Worm (Caenorhabditis elegans) whole organism, L3 larva: ENCODE data around the gene catp-2.
"Not testable (repeated sequence)": the region's sequence is repeated elsewhere in the genome, so short reads cannot be mapped to it uniquely, and the experiment has no call there.

Experiments used
- R02D3.7 ChIP-seq: fragments of 150-350 bp; optimal IDR thresholded peaks from 2 replicates; lab custom pipeline; 2014; ENCODE audit warnings: missing biosample characterization, missing genetic modification characterization
- aly-2 ChIP-seq: fragments of 150-350 bp; optimal IDR thresholded peaks from 2 replicates; lab custom pipeline; 2014; ENCODE audit warnings: missing biosample characterization, missing genetic modification characterization
- ama-1 ChIP-seq: fragments of 150-350 bp; optimal IDR thresholded peaks from 2 replicates; lab custom pipeline; 2018
- ceh-28 ChIP-seq: fragments of 150-350 bp; optimal IDR thresholded peaks from 2 replicates; lab custom pipeline; 2014; ENCODE audit warnings: missing biosample characterization, missing genetic modification reagents, missing genetic modification characterization
- ceh-9 ChIP-seq: sonication (generic microtip); optimal IDR thresholded peaks from 2 replicates; lab custom pipeline; 2018; ENCODE audit warnings: missing biosample characterization, missing genetic modification characterization
- daf-12 ChIP-seq: fragments of 150-350 bp; optimal IDR thresholded peaks from 2 replicates; lab custom pipeline; 2014; ENCODE audit warnings: missing biosample characterization, missing genetic modification reagents, missing genetic modification characterization
- egl-27 ChIP-seq: sonication (generic microtip); optimal IDR thresholded peaks from 4 replicates; lab custom pipeline; 2017; ENCODE audit warnings: missing biosample characterization, missing genetic modification reagents, missing genetic modification characterization
- egl-5 ChIP-seq: fragments of 150-350 bp; optimal IDR thresholded peaks from 2 replicates; lab custom pipeline; 2017; ENCODE audit warnings: missing biosample characterization, missing genetic modification reagents, missing genetic modification characterization, inconsistent platforms
- elt-3 ChIP-seq, 3 experiments: fragments of 150-350 bp in 1 of 3; sonication (generic microtip) in 2 of 3; optimal IDR thresholded peaks; 2 replicates in 2 of 3; 4 replicates in 1 of 3; lab custom pipeline; 2014 to 2017; ENCODE audit warnings: missing biosample characterization in 3 of 3, missing genetic modification characterization in 3 of 3
- eor-1 ChIP-seq, 2 experiments: fragments of 150-350 bp; optimal IDR thresholded peaks; 2 replicates each; lab custom pipeline; 2014 to 2018; ENCODE audit warnings: missing biosample characterization in 2 of 2, missing genetic modification characterization in 2 of 2
- fkh-10 ChIP-seq: sonication (generic microtip); optimal IDR thresholded peaks from 2 replicates; lab custom pipeline; 2017; ENCODE audit warnings: missing biosample characterization, missing genetic modification reagents, missing genetic modification characterization
- fkh-2 ChIP-seq: fragments of 150-350 bp; optimal IDR thresholded peaks from 2 replicates; lab custom pipeline; 2014; ENCODE audit warnings: missing biosample characterization, missing genetic modification reagents, missing genetic modification characterization
- fos-1 ChIP-seq: fragments of 150-350 bp; optimal IDR thresholded peaks from 2 replicates; lab custom pipeline; 2014; ENCODE audit warnings: missing biosample characterization, missing genetic modification characterization
- jun-1 ChIP-seq: fragments of 150-350 bp; optimal IDR thresholded peaks from 2 replicates; lab custom pipeline; 2014; ENCODE audit warnings: missing biosample characterization, missing genetic modification reagents, missing genetic modification characterization
- lin-15B ChIP-seq: fragments of 150-350 bp; optimal IDR thresholded peaks from 2 replicates; lab custom pipeline; 2014; ENCODE audit warnings: missing biosample characterization, missing genetic modification characterization
- mdl-1 ChIP-seq: fragments of 150-350 bp; optimal IDR thresholded peaks from 2 replicates; lab custom pipeline; 2014; ENCODE audit warnings: missing biosample characterization, missing genetic modification characterization
- mml-1 ChIP-seq: fragments of 150-350 bp; sonication (generic microtip); optimal IDR thresholded peaks from 3 replicates; lab custom pipeline; 2014; ENCODE audit warnings: missing biosample characterization, missing genetic modification characterization
- nfya-1 ChIP-seq: sonication (generic microtip); optimal IDR thresholded peaks from 2 replicates; lab custom pipeline; 2017; ENCODE audit warnings: missing genetic modification characterization, mild to moderate bottlenecking, missing compliant biosample characterization, antibody characterized with exemption, moderate library complexity; ENCODE audit not compliant: insufficient read depth
- nhr-11 ChIP-seq: fragments of 150-350 bp; optimal IDR thresholded peaks from 2 replicates; lab custom pipeline; 2014; ENCODE audit warnings: missing biosample characterization, missing genetic modification characterization
- nhr-12 ChIP-seq: fragments of 150-350 bp; optimal IDR thresholded peaks from 2 replicates; lab custom pipeline; 2014; ENCODE audit warnings: missing biosample characterization, missing genetic modification characterization
- nhr-237 ChIP-seq: fragments of 150-350 bp; optimal IDR thresholded peaks from 2 replicates; lab custom pipeline; 2014; ENCODE audit warnings: missing biosample characterization, missing genetic modification characterization
- nhr-25 ChIP-seq: sonication (generic microtip); optimal IDR thresholded peaks from 2 replicates; lab custom pipeline; 2017; ENCODE audit warnings: missing biosample characterization, missing genetic modification characterization
- nhr-43 ChIP-seq: sonication (generic microtip); optimal IDR thresholded peaks from 2 replicates; lab custom pipeline; 2016; ENCODE audit warnings: mild to moderate bottlenecking, missing genetic modification characterization, missing compliant biosample characterization; ENCODE audit not compliant: poor library complexity, severe bottlenecking
- nhr-67 ChIP-seq: fragments of 150-350 bp; optimal IDR thresholded peaks from 2 replicates; lab custom pipeline; 2014; ENCODE audit warnings: missing biosample characterization, missing genetic modification characterization
- nhr-76 ChIP-seq: fragments of 150-350 bp; sonication (generic microtip); optimal IDR thresholded peaks from 5 replicates; lab custom pipeline; 2014; ENCODE audit warnings: missing biosample characterization, missing genetic modification characterization
- nhr-77 ChIP-seq: fragments of 150-350 bp; optimal IDR thresholded peaks from 2 replicates; lab custom pipeline; 2014; ENCODE audit warnings: missing biosample characterization, missing genetic modification characterization
- pha-4 ChIP-seq: fragments of 150-350 bp; optimal IDR thresholded peaks from 2 replicates; lab custom pipeline; 2014; ENCODE audit warnings: missing biosample characterization, missing genetic modification reagents, missing genetic modification characterization
- pqm-1 ChIP-seq: fragments of 150-350 bp; optimal IDR thresholded peaks from 2 replicates; lab custom pipeline; 2017; ENCODE audit warnings: missing biosample characterization, missing genetic modification characterization, inconsistent platforms
- sea-2 ChIP-seq: fragments of 150-350 bp; sonication (generic microtip); optimal IDR thresholded peaks from 4 replicates; lab custom pipeline; 2014; ENCODE audit warnings: missing biosample characterization, missing genetic modification reagents, missing genetic modification characterization
- skn-1 ChIP-seq: fragments of 150-350 bp; optimal IDR thresholded peaks from 2 replicates; lab custom pipeline; 2014; ENCODE audit warnings: missing biosample characterization, missing genetic modification characterization
- tbx-2 ChIP-seq: sonication (generic microtip); optimal IDR thresholded peaks from 2 replicates; lab custom pipeline; 2016; ENCODE audit warnings: mild to moderate bottlenecking, missing genetic modification characterization, missing compliant biosample characterization
- unc-39 ChIP-seq: sonication (generic microtip); optimal IDR thresholded peaks from 4 replicates; lab custom pipeline; 2017; ENCODE audit warnings: missing biosample characterization, missing genetic modification characterization
- zag-1 ChIP-seq: fragments of 150-350 bp; optimal IDR thresholded peaks from 2 replicates; lab custom pipeline; 2014; ENCODE audit warnings: missing biosample characterization, missing genetic modification characterization
- ztf-11 ChIP-seq: fragments of 150-350 bp; optimal IDR thresholded peaks from 2 replicates; lab custom pipeline; 2014; ENCODE audit warnings: missing biosample characterization, missing genetic modification characterization
- ztf-4 ChIP-seq: fragments of 150-350 bp; optimal IDR thresholded peaks from 2 replicates; lab custom pipeline; 2014; ENCODE audit warnings: missing biosample characterization, missing genetic modification characterization

Gene catp-2

ce11 chrV:4894971-4895370 is 39.5 kb upstream of the catp-2 start, which contains the start of gene ugt-11:
ugt-11 (minus strand) TSS chrV:4895071.
- no peak for TF ChIP-seq nhr-43 (tag; lab: Kevin White, UChicago)
- no peak for TF ChIP-seq lin-15B (tag; lab: Kevin White, UChicago)
- TF ChIP-seq nfya-1, result no peak
- no peak for TF ChIP-seq nhr-77
- TF ChIP-seq ceh-28 (tag; lab: Kevin White, UChicago), result no peak
- TF ChIP-seq mdl-1 (tag; lab: Kevin White, UChicago), result no peak
- no peak for TF ChIP-seq unc-39
- TF ChIP-seq zag-1, result no peak
- TF ChIP-seq nhr-25 (tag; lab: Kevin White, UChicago), result no peak
- TF ChIP-seq pha-4 (tag; lab: Kevin White, UChicago), result no peak
- no peak for TF ChIP-seq nhr-11 (tag; lab: Kevin White, UChicago)
- no peak for TF ChIP-seq nhr-12 (tag; lab: Kevin White, UChicago)
- no peak for TF ChIP-seq fkh-2 (tag; lab: Kevin White, UChicago)
- no peak for TF ChIP-seq egl-5
- no peak for TF ChIP-seq aly-2
- TF ChIP-seq fkh-10 (GFP tag; lab: Kevin White, UChicago), result no peak
- no peak for TF ChIP-seq pqm-1 (tag; lab: Kevin White, UChicago)
- no peak for TF ChIP-seq skn-1 (tag; lab: Kevin White, UChicago)

DNA sequence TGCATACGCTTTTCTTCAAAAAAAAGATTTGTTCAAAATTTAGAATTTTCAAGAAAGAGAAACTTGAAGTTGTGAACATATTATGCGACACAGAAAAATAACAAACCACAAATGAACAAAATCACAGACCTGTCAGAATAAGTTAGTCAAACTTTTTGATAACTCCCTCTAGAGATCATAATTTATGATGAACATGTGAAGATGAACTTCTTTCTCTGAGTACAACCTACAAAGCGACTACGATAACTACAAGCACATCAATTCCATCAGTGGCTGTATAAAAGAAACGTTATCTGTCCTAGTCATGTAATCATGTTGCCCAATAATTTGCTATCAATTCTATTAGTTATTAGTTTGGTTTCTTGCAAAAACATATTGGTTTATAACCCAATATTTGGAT is 38.8 kb upstream of the catp-2 start, which contains the start of gene ugt-9:
Gene ugt-9, plus strand, starts transcription at position 305 of the 400 bp plus-strand sequence.
- TF ChIP-seq fkh-2 (tag; lab: Kevin White, UChicago) (no peak), pqm-1 (tag; lab: Kevin White, UChicago) (no peak), eor-1 (tag; optimal IDR thresholded peaks at IDR 0.05; lab: Kevin White, UChicago) (no peak), nhr-25 (tag; lab: Kevin White, UChicago) (peak; percentile 16)

ce11 chrV:4900020-4900419 is 34.5 kb upstream of the catp-2 start, which contains the start of gene ugt-10:
ugt-10 (minus strand) TSS chrV:4900120.
- not testable (repeated sequence) for TF ChIP-seq nhr-76, jun-1, mdl-1 (tag; lab: Kevin White, UChicago)

DNA sequence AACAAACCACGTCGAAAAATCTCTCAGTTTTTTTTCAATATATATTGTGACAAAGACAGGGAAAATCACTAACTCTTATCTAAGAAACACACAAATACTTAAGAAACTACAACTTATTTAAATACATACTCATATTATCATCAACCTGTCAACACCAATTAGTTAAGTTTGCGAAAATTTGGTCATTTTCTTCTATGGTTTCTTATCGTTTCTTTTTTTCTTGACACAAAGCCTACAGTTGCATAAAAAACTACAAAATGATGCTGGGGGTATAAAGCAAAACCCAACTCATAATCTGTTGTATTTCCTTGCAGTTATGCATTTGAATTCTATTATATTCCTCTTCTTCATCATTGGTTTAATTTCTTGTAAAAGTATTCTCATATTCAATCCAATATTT is 33.4 kb upstream of the catp-2 start, which contains the start of gene ugt-67:
Gene ugt-67, plus strand, starts transcription at position 301 of the 400 bp plus-strand sequence.
- TF ChIP-seq ama-1 (lab: Kevin White, UChicago) (no peak), zag-1 (no peak), nhr-43 (tag; lab: Kevin White, UChicago) (no peak), tbx-2 (no peak), ztf-4 (tag; lab: Kevin White, UChicago) (no peak), fos-1 (tag; lab: Kevin White, UChicago) (no peak), ceh-9 (no peak), pha-4 (tag; lab: Kevin White, UChicago) (no peak), mml-1 (tag; lab: Kevin White, UChicago) (no peak), unc-39 (no peak), daf-12 (no peak), nhr-237 (no peak), skn-1 (tag; lab: Kevin White, UChicago) (no peak)

ce11 chrV:4903696-4904095 is 30.8 kb upstream of the catp-2 start, which contains the start of gene ugt-8:
ugt-8 (plus strand) TSS chrV:4903930.
- TF ChIP-seq R02D3.7 (tag; lab: Kevin White, UChicago) (no peak), fos-1 (tag; lab: Kevin White, UChicago) (no peak), elt-3 (tag; optimal IDR thresholded peaks at IDR 0.05; lab: Kevin White, UChicago) (no peak), nhr-77 (no peak), ama-1 (lab: Kevin White, UChicago) (no peak), fkh-10 (GFP tag; lab: Kevin White, UChicago) (no peak), lin-15B (tag; lab: Kevin White, UChicago) (no peak), nhr-11 (tag; lab: Kevin White, UChicago) (no peak), ztf-11 (no peak), nhr-25 (tag; lab: Kevin White, UChicago) (no peak), nhr-67 (tag; lab: Kevin White, UChicago) (no peak), ceh-9 (no peak), nfya-1 (no peak), ztf-4 (tag; lab: Kevin White, UChicago) (no peak), egl-5 (no peak), eor-1 (tag; optimal IDR thresholded peaks at IDR 0.05; lab: Kevin White, UChicago) (no peak), sea-2 (GFP tag; lab: Kevin White, UChicago) (no peak), mdl-1 (tag; lab: Kevin White, UChicago) (no peak), egl-27 (tag; lab: Kevin White, UChicago) (no peak)
